Worm (Caenorhabditis elegans) whole organism, mixed stage, embryonic: ENCODE data around the gene ZK666.11.

Experiments used
- ceh-39 ChIP-seq: fragments of 150-350 bp; optimal IDR thresholded peaks from 2 replicates; lab custom pipeline; 2014; ENCODE audit warnings: missing biosample characterization, missing genetic modification characterization
- elt-3 ChIP-seq: fragments of 150-350 bp; optimal IDR thresholded peaks from 2 replicates; lab custom pipeline; 2014; ENCODE audit warnings: missing biosample characterization, missing genetic modification characterization
- ham-2 ChIP-seq: fragments of 200-800 bp; sonication (Bioruptor generic); optimal IDR thresholded peaks from 2 replicates; lab custom pipeline; 2018; ENCODE audit warnings: mild to moderate bottlenecking, missing genetic modification characterization, missing compliant biosample characterization
- lin-13 ChIP-seq: fragments of 150-350 bp; optimal IDR thresholded peaks from 2 replicates; lab custom pipeline; 2014; ENCODE audit warnings: missing biosample characterization, missing genetic modification characterization
- mab-5 ChIP-seq: fragments of 150-350 bp; optimal IDR thresholded peaks from 2 replicates; lab custom pipeline; 2014; ENCODE audit warnings: missing biosample characterization, missing genetic modification characterization
- mep-1 ChIP-seq: fragments of 150-350 bp; optimal IDR thresholded peaks from 2 replicates; lab custom pipeline; 2017; ENCODE audit warnings: missing biosample characterization, missing genetic modification reagents, missing genetic modification characterization, inconsistent platforms
- nhr-2 ChIP-seq: fragments of 150-350 bp; optimal IDR thresholded peaks from 2 replicates; lab custom pipeline; 2014; ENCODE audit warnings: missing biosample characterization, missing genetic modification characterization
- nhr-237 ChIP-seq: fragments of 150-350 bp; optimal IDR thresholded peaks from 2 replicates; lab custom pipeline; 2014; ENCODE audit warnings: missing biosample characterization, missing genetic modification characterization
- pha-4 ChIP-seq: fragments of 150-350 bp; optimal IDR thresholded peaks from 2 replicates; lab custom pipeline; 2018; ENCODE audit warnings: missing biosample characterization, missing genetic modification reagents, missing genetic modification characterization
- snpc-4 ChIP-seq: fragments of 150-350 bp; optimal IDR thresholded peaks from 2 replicates; lab custom pipeline; 2014; ENCODE audit warnings: missing biosample characterization, missing genetic modification characterization
- sptf-1 ChIP-seq: sonication (generic microtip); optimal IDR thresholded peaks from 2 replicates; lab custom pipeline; 2017; ENCODE audit warnings: mild to moderate bottlenecking, missing genetic modification characterization, moderate library complexity, missing compliant biosample characterization
- unc-39 ChIP-seq: fragments of 150-350 bp; optimal IDR thresholded peaks from 2 replicates; lab custom pipeline; 2014; ENCODE audit warnings: missing biosample characterization, missing genetic modification characterization
- unc-62 ChIP-seq: fragments of 150-350 bp; optimal IDR thresholded peaks from 2 replicates; lab custom pipeline; 2014; ENCODE audit warnings: missing biosample characterization, missing genetic modification reagents, missing genetic modification characterization
- ztf-11 ChIP-seq: fragments of 150-350 bp; optimal IDR thresholded peaks from 2 replicates; lab custom pipeline; 2014; ENCODE audit warnings: missing biosample characterization, missing genetic modification characterization

ce11 chrII:10480043-10480442 lies 2.3 kb upstream of the ZK666.11 start:
- no peak for TF ChIP-seq ceh-39 (tag; lab: Kevin White, UChicago)
- no peak for TF ChIP-seq ztf-11 (tag; lab: Kevin White, UChicago)
- no peak for TF ChIP-seq nhr-237
- no peak for TF ChIP-seq sptf-1 (tag; lab: Kevin White, UChicago)
- TF ChIP-seq snpc-4 (tag; lab: Kevin White, UChicago): no peak
- TF ChIP-seq mab-5 (tag; lab: Kevin White, UChicago): no peak
- TF ChIP-seq pha-4: no peak
- no peak for TF ChIP-seq unc-39
- TF ChIP-seq lin-13 (tag; lab: Kevin White, UChicago): no peak
- TF ChIP-seq unc-62: no peak
- no peak for TF ChIP-seq ham-2 (GFP tag; lab: Kevin White, UChicago)
- TF ChIP-seq elt-3 (tag; lab: Kevin White, UChicago): no peak
- TF ChIP-seq mep-1 (tag; lab: Kevin White, UChicago): no peak
- no peak for TF ChIP-seq nhr-2
